Worm (Caenorhabditis elegans): ENCODE results near the gene mlc-7.

ce11 chrIII:13721066-13721465, 30.2 kb upstream of the mlc-7 start:
- no peak for TF ChIP-seq lin-35 (GFP tag; optimal IDR thresholded peaks at IDR 0.05)
- no peak for TF ChIP-seq hrde-1 (tag; optimal IDR thresholded peaks at IDR 0.05; ENCODE audit: borderline replicate concordance)
- TF ChIP-seq madf-3 (GFP tag; IDR thresholded peaks at IDR 0.05): no peak
